Fruit fly (Drosophila melanogaster): ENCODE measurements around the gene CG12716.

The CG12716 gene

dm6 chrX:12925426-12926256, 50.4 kb downstream of the CG12716 start (continued):
- peak; percentile 71; the same call in 1 of the 2 replicates for TF ChIP-seq ranshi (GFP tag; IDR thresholded peaks at IDR 0.05)
- TF ChIP-seq bbx (GFP tag; IDR thresholded peaks at IDR 0.05; ENCODE audit: partially characterized antibody), result no peak
- TF ChIP-seq CG4820 (GFP tag; optimal IDR thresholded peaks at IDR 0.05), result peak; percentile 35
- peak; percentile 56 for TF ChIP-seq Atf6 (GFP tag; IDR thresholded peaks at IDR 0.05)
- peak; percentile 70 for TF ChIP-seq slbo (GFP tag; IDR thresholded peaks at IDR 0.05)
- TF ChIP-seq ewg (GFP tag; optimal IDR thresholded peaks at IDR 0.05), result peak; percentile 84
- no peak for TF ChIP-seq br (optimal IDR thresholded peaks at IDR 0.05)
- no peak for TF ChIP-seq ase (GFP tag; IDR thresholded peaks at IDR 0.05)
- TF ChIP-seq sens (GFP tag), result peak; percentile 91
- TF ChIP-seq crol (GFP tag; IDR thresholded peaks at IDR 0.05), result 0 out of 2 replicates have a peak, but pooled peaks have one; percentile 25
- TF ChIP-seq croc (GFP tag; conservative IDR thresholded peaks at IDR 0.05), result peak; percentile 50; the same call in 1 of the 3 replicates
- TF ChIP-seq Oli (tag; optimal IDR thresholded peaks at IDR 0.05), result peak; percentile 55
- peak; percentile 56 for TF ChIP-seq ssp (GFP tag; IDR thresholded peaks at IDR 0.05)
- peak; percentile 20; the same call in 1 of the 2 replicates for TF ChIP-seq MBD-R2 (GFP tag; IDR thresholded peaks at IDR 0.05)
- peak; percentile 38 for TF ChIP-seq BtbVII (GFP tag; optimal IDR thresholded peaks at IDR 0.05)
- TF ChIP-seq fd64A (GFP tag; optimal IDR thresholded peaks at IDR 0.05), result no peak
- peak; percentile 57; the same call in 1 of the 2 replicates for TF ChIP-seq Rfx (GFP tag; IDR thresholded peaks at IDR 0.05)
- TF ChIP-seq CG11247 (GFP tag; IDR thresholded peaks at IDR 0.05), result peak; percentile 50; the same call in 1 of the 2 replicates
- TF ChIP-seq CG8478 (optimal IDR thresholded peaks at IDR 0.05), result no peak
- peak; percentile 56 for TF ChIP-seq Meics (GFP tag; optimal IDR thresholded peaks at IDR 0.05)
- no peak for TF ChIP-seq kni (GFP tag; optimal IDR thresholded peaks at IDR 0.05)
- TF ChIP-seq Nf-YA (GFP tag; IDR thresholded peaks at IDR 0.05), result peak; percentile 62
- TF ChIP-seq Ets65A (GFP tag), result peak; percentile 44
- no peak for TF ChIP-seq CG9797 (GFP tag; optimal IDR thresholded peaks at IDR 0.05)
- TF ChIP-seq Camta (GFP tag; optimal IDR thresholded peaks at IDR 0.05), result peak; percentile 1
- peak; percentile 68 for TF ChIP-seq CG17829 (tag; optimal IDR thresholded peaks at IDR 0.05)
- no peak for TF ChIP-seq exex (tag; optimal IDR thresholded peaks at IDR 0.05)
- TF ChIP-seq chinmo (GFP tag; IDR thresholded peaks at IDR 0.05; ENCODE audit: partially characterized antibody), result 0 out of 4 replicates have a peak, but pooled peaks have one; percentile 48
- TF ChIP-seq lbe (GFP tag; optimal IDR thresholded peaks at IDR 0.05), result no peak
- peak; percentile 65; the same call in 2 of the 3 replicates for TF ChIP-seq CG11093 (GFP tag; IDR thresholded peaks at IDR 0.05)
- TF ChIP-seq Xbp1 (GFP tag; optimal IDR thresholded peaks at IDR 0.05), result peak; percentile 40
- TF ChIP-seq CG2889 (GFP tag; IDR thresholded peaks at IDR 0.05), result 0 out of 3 replicates have a peak, but pooled peaks have one; percentile 26
- peak; percentile 26 for TF ChIP-seq CG6683 (GFP tag; optimal IDR thresholded peaks at IDR 0.05)
- TF ChIP-seq hbn (GFP tag; IDR thresholded peaks at IDR 0.05; ENCODE audit: partially characterized antibody), result no peak
- TF ChIP-seq otp (GFP tag; IDR thresholded peaks at IDR 0.05), result 0 out of 3 replicates have a peak, but pooled peaks have one; percentile 17
- peak; percentile 78 for TF ChIP-seq Xrp1 (GFP tag; IDR thresholded peaks at IDR 0.05)
- TF ChIP-seq Hr78 (GFP tag; optimal IDR thresholded peaks at IDR 0.05), result peak in 1 of 2 experiments; percentile 31
- TF ChIP-seq CG3847 (GFP tag; IDR thresholded peaks at IDR 0.05), result peak; percentile 46; the same call in 1 of the 2 replicates
- peak; percentile 29; the same call in 2 of the 3 replicates for TF ChIP-seq CG14050 (GFP tag; IDR thresholded peaks at IDR 0.05)
- TF ChIP-seq CG8359 (GFP tag; optimal IDR thresholded peaks at IDR 0.05; ENCODE audit: borderline replicate concordance), result peak; percentile 55
- no peak for TF ChIP-seq CG6813 (GFP tag; optimal IDR thresholded peaks at IDR 0.05)
- peak; percentile 46 for TF ChIP-seq CG15269 (tag; optimal IDR thresholded peaks at IDR 0.05)
- peak; percentile 74 for TF ChIP-seq CG8924 (tag; optimal IDR thresholded peaks at IDR 0.05)
- TF ChIP-seq caup (GFP tag; optimal IDR thresholded peaks at IDR 0.05; ENCODE audit: severe bottlenecking), result peak; percentile 37
- TF ChIP-seq Gsc (GFP tag; IDR thresholded peaks at IDR 0.05), result 0 out of 2 replicates have a peak, but pooled peaks have one; percentile 22
- peak; percentile 70 for TF ChIP-seq CG14441 (GFP tag; IDR thresholded peaks at IDR 0.05)
- peak in 1 of 2 experiments; percentile 67 for TF ChIP-seq bsh (GFP tag; optimal IDR thresholded peaks at IDR 0.05)
- TF ChIP-seq Sox100B (GFP tag; optimal IDR thresholded peaks at IDR 0.05), result peak; percentile 54
